Fruit fly (Drosophila melanogaster) whole organism: Measurements from ENCODE around the gene CG10903.
"Not testable (repeated sequence)": the region's sequence is repeated elsewhere in the genome, so short reads cannot be mapped to it uniquely, and the experiment has no call there.

ENCODE experiments used
- CG8478 ChIP-seq: fragments of >200 bp; optimal IDR thresholded peaks from 2 replicates; lab custom pipeline; 2018; ENCODE audit warnings: inconsistent platforms
- Dll ChIP-seq: fragments of >200 bp; optimal IDR thresholded peaks from 2 replicates; lab custom pipeline; 2017
- EcR ChIP-seq, 2 experiments: fragments of >200 bp; optimal IDR thresholded peaks; 2 replicates each; lab custom pipeline; 2017; ENCODE audit warnings: missing biosample characterization in 2 of 2, missing genetic modification characterization in 2 of 2, missing genetic modification reagents in 2 of 2
- pan ChIP-seq: fragments of >200 bp; optimal IDR thresholded peaks from 2 replicates; lab custom pipeline; 2017
- psq ChIP-seq: fragments of >200 bp; optimal IDR thresholded peaks from 2 replicates; lab custom pipeline; 2017
- usp ChIP-seq: fragments of >200 bp; optimal IDR thresholded peaks from 2 replicates; lab custom pipeline; 2017; ENCODE audit warnings: missing biosample characterization, missing genetic modification characterization, mixed read lengths

The CG10903 gene

DNA sequence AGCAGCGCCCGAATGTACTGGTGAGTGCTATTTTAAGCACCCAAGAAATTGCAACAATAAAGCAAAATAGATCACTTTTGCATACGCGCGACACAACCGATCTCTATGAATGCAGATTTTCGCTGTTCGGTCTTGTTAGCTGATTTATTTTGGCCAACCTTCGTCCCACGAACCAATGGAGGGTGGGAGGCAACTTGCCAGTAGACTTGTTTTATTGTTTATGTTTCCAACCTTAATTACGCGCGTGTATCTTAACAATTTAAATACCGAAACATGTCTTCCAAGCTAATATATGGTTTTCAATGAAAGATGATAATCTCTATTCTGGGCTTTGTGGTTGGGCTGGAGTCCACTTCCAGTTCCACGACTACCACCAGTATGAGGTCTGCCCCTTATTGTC lies 18.7 kb downstream of the CG10903 start, which contains the start of gene CG43618:
Gene CG43618 (plus strand): TSS at position 301 of the 400 bp plus-strand sequence.
- not testable (repeated sequence) for TF ChIP-seq pan (lab: Kevin White, UChicago); EcR (GFP tag; optimal IDR thresholded peaks at IDR 0.05; lab: Kevin White, UChicago); Dll

DNA sequence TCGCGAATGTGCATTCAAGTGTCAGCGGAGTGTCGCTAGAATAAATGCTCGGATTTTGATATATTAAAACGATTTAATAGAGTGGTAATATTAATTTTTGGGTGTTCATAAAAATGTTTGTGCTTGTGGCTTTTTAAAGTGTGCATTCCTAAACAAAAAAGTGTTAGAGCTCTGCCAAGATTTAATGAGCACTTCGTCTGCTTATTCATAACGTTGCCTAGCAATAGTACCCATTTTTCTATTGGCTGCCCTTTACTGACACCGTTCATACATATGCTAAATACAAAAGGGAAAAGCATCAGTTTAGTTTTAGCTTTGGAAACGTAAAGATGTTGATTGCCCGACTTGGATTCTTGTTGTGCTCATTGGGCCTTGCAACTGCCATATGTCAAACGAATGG lies 19.2 kb downstream of the CG10903 start, which contains the start of gene CG43061:
Gene CG43061 (plus strand): TSS at position 301 of the 400 bp plus-strand sequence.
- TF ChIP-seq usp (GFP tag; lab: Kevin White, UChicago); Dll; pan (lab: Kevin White, UChicago): not testable (repeated sequence)

DNA sequence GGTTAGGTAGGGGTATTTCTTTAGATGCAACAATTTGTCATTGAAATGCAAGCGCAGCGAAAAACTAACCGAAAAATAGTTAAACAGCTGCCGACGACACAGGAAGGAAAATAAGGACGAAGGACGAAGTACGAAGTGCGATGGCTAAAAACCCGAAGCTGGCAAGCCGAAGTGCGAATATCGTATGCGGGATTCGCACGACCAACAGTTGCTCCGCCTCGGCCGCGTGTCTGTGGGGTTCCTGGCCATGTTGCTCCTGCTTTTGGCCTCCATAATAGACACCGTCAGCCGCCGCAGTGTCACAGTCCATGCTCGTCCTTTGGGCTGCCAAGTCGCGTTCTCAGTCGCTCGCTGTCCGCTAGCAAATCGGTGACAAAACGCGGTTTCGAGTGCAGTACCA lies 28.8 kb downstream of the CG10903 start, which contains the start of gene mAChR-B:
Gene mAChR-B (plus strand): TSS at position 301 of the 400 bp plus-strand sequence.
- TF ChIP-seq pan (lab: Kevin White, UChicago) (no peak), CG8478 (lab: Kevin White, UChicago) (no peak), usp (GFP tag; lab: Kevin White, UChicago) (no peak), psq (no peak), Dll (no peak), EcR (GFP tag; optimal IDR thresholded peaks at IDR 0.05; lab: Kevin White, UChicago) (no peak)

DNA sequence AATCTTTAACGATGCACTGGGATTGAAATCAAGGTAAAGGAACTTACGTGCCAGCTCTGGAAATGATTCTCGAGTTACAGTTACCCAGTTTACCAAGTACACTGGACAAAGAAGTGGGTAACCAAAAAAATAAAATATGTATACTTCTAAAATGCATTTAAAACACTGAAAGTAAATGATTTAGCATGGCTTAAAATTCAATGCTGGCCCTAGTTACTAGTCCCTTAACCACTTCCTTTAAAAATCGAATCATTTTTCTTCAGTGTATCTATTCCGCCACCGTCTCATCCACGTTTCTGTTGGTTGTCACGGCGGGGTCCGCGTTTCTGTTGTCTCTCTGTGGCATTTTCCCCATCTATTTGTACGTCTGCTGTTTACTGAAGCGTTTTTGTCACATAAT lies 42.4 kb downstream of the CG10903 start:
- no peak for TF ChIP-seq psq
- TF ChIP-seq usp (GFP tag; lab: Kevin White, UChicago): no peak
- no peak for TF ChIP-seq pan (lab: Kevin White, UChicago)
- TF ChIP-seq CG8478 (lab: Kevin White, UChicago): no peak
- TF ChIP-seq EcR (GFP tag; optimal IDR thresholded peaks at IDR 0.05; lab: Kevin White, UChicago): no peak
- TF ChIP-seq Dll: no peak
